Worm (Caenorhabditis elegans) whole organism, L1 larva: ENCODE data around the gene msp-57.

Source experiments
- C16A3.4 ChIP-seq: fragments of 150-350 bp; optimal IDR thresholded peaks from 2 replicates; lab custom pipeline; 2014; ENCODE audit warnings: missing biosample characterization, missing genetic modification characterization
- Y116A8C.19 ChIP-seq: sonication (generic microtip); optimal IDR thresholded peaks from 2 replicates; lab custom pipeline; 2016; ENCODE audit warnings: missing compliant biosample characterization, missing genetic modification characterization, borderline replicate concordance
- aly-2 ChIP-seq: fragments of 150-350 bp; optimal IDR thresholded peaks from 2 replicates; lab custom pipeline; 2014; ENCODE audit warnings: missing biosample characterization, missing genetic modification characterization
- ama-1 ChIP-seq: fragments of 150-350 bp; optimal IDR thresholded peaks from 2 replicates; lab custom pipeline; 2014
- ceh-63 ChIP-seq: fragments of 200-800 bp; sonication (Bioruptor generic); optimal IDR thresholded peaks from 2 replicates; lab custom pipeline; 2018; ENCODE audit warnings: mild to moderate bottlenecking, missing genetic modification characterization, missing compliant biosample characterization
- ceh-8 ChIP-seq: fragments of 200-800 bp; sonication (Bioruptor generic); optimal IDR thresholded peaks from 2 replicates; lab custom pipeline; 2018; ENCODE audit warnings: mild to moderate bottlenecking, missing genetic modification characterization, moderate library complexity, missing compliant biosample characterization
- ceh-82 ChIP-seq, 3 experiments: fragments of 150-350 bp in 1 of 3; sonication (generic microtip) in 2 of 3; optimal IDR thresholded peaks; 2 replicates each; lab custom pipeline; 2014 to 2017; ENCODE audit warnings: missing biosample characterization in 3 of 3, missing genetic modification characterization in 3 of 3
- ceh-88 ChIP-seq: fragments of 200-800 bp; sonication (Bioruptor generic); IDR thresholded peaks from 2 replicates; pipeline ENCODE4 v1.3.6; 2022; ENCODE audit warnings: missing genetic modification characterization, missing compliant biosample characterization
- ceh-90 ChIP-seq: sonication (generic microtip); optimal IDR thresholded peaks from 2 replicates; lab custom pipeline; 2016; ENCODE audit warnings: missing genetic modification characterization, missing compliant biosample characterization
- dsc-1 ChIP-seq: sonication (generic microtip); optimal IDR thresholded peaks from 2 replicates; lab custom pipeline; 2016; ENCODE audit warnings: mild to moderate bottlenecking, missing genetic modification characterization, missing compliant biosample characterization
- efl-3 ChIP-seq: fragments of 200-800 bp; sonication (Bioruptor generic); optimal IDR thresholded peaks from 2 replicates; lab custom pipeline; 2018; ENCODE audit warnings: mild to moderate bottlenecking, missing genetic modification characterization, missing compliant biosample characterization
- elt-2 ChIP-seq: sonication (generic microtip); optimal IDR thresholded peaks from 2 replicates; lab custom pipeline; 2016; ENCODE audit warnings: missing genetic modification characterization, mild to moderate bottlenecking, inconsistent platforms, missing compliant biosample characterization, missing genetic modification reagents
- elt-3 ChIP-seq, 6 experiments: fragments of 150-350 bp in 1 of 6; sonication (generic microtip); optimal IDR thresholded peaks; 2 replicates each; lab custom pipeline; 2017 to 2018; ENCODE audit warnings: missing biosample characterization in 6 of 6, missing genetic modification characterization in 6 of 6, inconsistent platforms in 1 of 6
- ets-5 ChIP-seq: fragments of 200-800 bp; sonication (Bioruptor generic); IDR thresholded peaks from 2 replicates; pipeline ENCODE4 v1.3.6; 2022; ENCODE audit warnings: missing genetic modification characterization, missing compliant biosample characterization
- fkh-4 ChIP-seq: sonication (generic microtip); optimal IDR thresholded peaks from 2 replicates; lab custom pipeline; 2016; ENCODE audit warnings: missing compliant biosample characterization, missing genetic modification characterization, borderline replicate concordance
- fkh-8 ChIP-seq: sonication (generic microtip); optimal IDR thresholded peaks from 2 replicates; lab custom pipeline; 2016; ENCODE audit warnings: mild to moderate bottlenecking, missing genetic modification characterization, missing compliant biosample characterization
- fos-1 ChIP-seq: fragments of 150-350 bp; optimal IDR thresholded peaks from 2 replicates; lab custom pipeline; 2014; ENCODE audit warnings: missing biosample characterization, missing genetic modification characterization
- hlh-4 ChIP-seq: sonication (generic microtip); optimal IDR thresholded peaks from 2 replicates; lab custom pipeline; 2016; ENCODE audit warnings: mild to moderate bottlenecking, missing genetic modification characterization, missing compliant biosample characterization
- hpl-2 ChIP-seq: fragments of 150-350 bp; optimal IDR thresholded peaks from 2 replicates; lab custom pipeline; 2014; ENCODE audit warnings: missing biosample characterization, missing genetic modification reagents, missing genetic modification characterization
- irx-1 ChIP-seq: sonication (generic microtip); optimal IDR thresholded peaks from 2 replicates; lab custom pipeline; 2016; ENCODE audit warnings: missing genetic modification characterization, missing compliant biosample characterization
- isw-1 ChIP-seq: fragments of 200-800 bp; sonication (Bioruptor generic); IDR thresholded peaks from 2 replicates; pipeline ENCODE4 v1.3.6; 2022; ENCODE audit warnings: missing genetic modification characterization, missing compliant biosample characterization
- jun-1 ChIP-seq: fragments of 150-350 bp; optimal IDR thresholded peaks from 2 replicates; lab custom pipeline; 2014; ENCODE audit warnings: missing biosample characterization, missing genetic modification reagents, missing genetic modification characterization
- lin-13 ChIP-seq: fragments of 150-350 bp; optimal IDR thresholded peaks from 2 replicates; lab custom pipeline; 2014; ENCODE audit warnings: missing biosample characterization, missing genetic modification reagents, missing genetic modification characterization
- lin-15B ChIP-seq: fragments of 150-350 bp; sonication (generic microtip); optimal IDR thresholded peaks from 3 replicates; lab custom pipeline; 2014; ENCODE audit warnings: missing biosample characterization, missing genetic modification characterization
- lin-35 ChIP-seq, 2 experiments: fragments of 150-350 bp; optimal IDR thresholded peaks; 2 replicates each; lab custom pipeline; 2014; ENCODE audit warnings: missing biosample characterization in 2 of 2, missing genetic modification characterization in 2 of 2, missing genetic modification reagents in 2 of 2
- lin-39 ChIP-seq: fragments of 150-350 bp; optimal IDR thresholded peaks from 2 replicates; lab custom pipeline; 2014; ENCODE audit warnings: missing biosample characterization, missing genetic modification reagents, missing genetic modification characterization
- mdl-1 ChIP-seq, 2 experiments: fragments of 150-350 bp; optimal IDR thresholded peaks; 2 replicates each; lab custom pipeline; 2014 to 2017; ENCODE audit warnings: missing biosample characterization in 2 of 2, missing genetic modification characterization in 2 of 2, inconsistent platforms in 1 of 2
- mef-2 ChIP-seq: fragments of 150-350 bp; optimal IDR thresholded peaks from 2 replicates; lab custom pipeline; 2014; ENCODE audit warnings: missing biosample characterization, missing genetic modification characterization
- nhr-12 ChIP-seq: sonication (generic microtip); optimal IDR thresholded peaks from 2 replicates; lab custom pipeline; 2017; ENCODE audit warnings: missing biosample characterization, missing genetic modification characterization
- nhr-19 ChIP-seq: fragments of 200-800 bp; sonication (Bioruptor generic); conservative IDR thresholded peaks from 2 replicates; pipeline ENCODE4 v1.3.6; 2022; ENCODE audit warnings: missing genetic modification characterization, missing compliant biosample characterization
- nhr-20 ChIP-seq: sonication (generic microtip); optimal IDR thresholded peaks from 2 replicates; lab custom pipeline; 2016; ENCODE audit warnings: mild to moderate bottlenecking, missing genetic modification characterization, missing compliant biosample characterization
- nhr-47 ChIP-seq: sonication (generic microtip); optimal IDR thresholded peaks from 2 replicates; lab custom pipeline; 2016; ENCODE audit warnings: mild to moderate bottlenecking, missing genetic modification characterization, moderate library complexity, missing compliant biosample characterization
- nhr-71 ChIP-seq: sonication (generic microtip); optimal IDR thresholded peaks from 2 replicates; lab custom pipeline; 2016; ENCODE audit warnings: mild to moderate bottlenecking, missing genetic modification characterization, moderate library complexity, missing compliant biosample characterization
- nhr-76 ChIP-seq: sonication (generic microtip); optimal IDR thresholded peaks from 2 replicates; lab custom pipeline; 2017; ENCODE audit warnings: missing biosample characterization, missing genetic modification characterization
- nhr-77 ChIP-seq: fragments of 150-350 bp; optimal IDR thresholded peaks from 2 replicates; lab custom pipeline; 2014; ENCODE audit warnings: missing biosample characterization, missing genetic modification characterization
- pax-3 ChIP-seq: fragments of 200-800 bp; sonication (Bioruptor generic); optimal IDR thresholded peaks from 2 replicates; lab custom pipeline; 2018; ENCODE audit warnings: mild to moderate bottlenecking, missing genetic modification characterization, moderate library complexity, missing compliant biosample characterization
- pqm-1 ChIP-seq: sonication (generic microtip); optimal IDR thresholded peaks from 3 replicates; lab custom pipeline; 2017; ENCODE audit warnings: missing biosample characterization, missing genetic modification characterization
- rnt-1 ChIP-seq: sonication (generic microtip); optimal IDR thresholded peaks from 2 replicates; lab custom pipeline; 2016; ENCODE audit warnings: mild to moderate bottlenecking, missing genetic modification characterization, moderate library complexity, missing compliant biosample characterization
- skn-1 ChIP-seq: fragments of 150-350 bp; optimal IDR thresholded peaks from 2 replicates; lab custom pipeline; 2014; ENCODE audit warnings: missing biosample characterization, missing genetic modification characterization
- snpc-4 ChIP-seq: fragments of 150-350 bp; optimal IDR thresholded peaks from 2 replicates; lab custom pipeline; 2014; ENCODE audit warnings: missing biosample characterization, missing genetic modification characterization
- snu-23 ChIP-seq: sonication (generic microtip); optimal IDR thresholded peaks from 2 replicates; lab custom pipeline; 2016; ENCODE audit warnings: missing genetic modification characterization, missing compliant biosample characterization
- sox-4 ChIP-seq: sonication (generic microtip); optimal IDR thresholded peaks from 2 replicates; lab custom pipeline; 2016; ENCODE audit warnings: missing genetic modification characterization, missing compliant biosample characterization
- sptf-1 ChIP-seq: fragments of 150-350 bp; optimal IDR thresholded peaks from 2 replicates; lab custom pipeline; 2014; ENCODE audit warnings: missing biosample characterization, missing genetic modification characterization
- sup-37 ChIP-seq: fragments of 200-800 bp; sonication (Bioruptor generic); optimal IDR thresholded peaks from 2 replicates; lab custom pipeline; 2018; ENCODE audit warnings: mild to moderate bottlenecking, missing genetic modification characterization, missing compliant biosample characterization
- swsn-7 ChIP-seq: sonication (generic microtip); optimal IDR thresholded peaks from 2 replicates; lab custom pipeline; 2016; ENCODE audit warnings: missing genetic modification characterization, missing compliant biosample characterization
- tbx-2 ChIP-seq: sonication (generic microtip); optimal IDR thresholded peaks from 2 replicates; lab custom pipeline; 2016; ENCODE audit warnings: missing genetic modification characterization, missing compliant biosample characterization
- tlp-1 ChIP-seq: fragments of 150-350 bp; optimal IDR thresholded peaks from 2 replicates; lab custom pipeline; 2014; ENCODE audit warnings: missing biosample characterization, missing genetic modification characterization
- unc-30 ChIP-seq: sonication (generic microtip); optimal IDR thresholded peaks from 2 replicates; lab custom pipeline; 2017; ENCODE audit warnings: missing biosample characterization, missing genetic modification characterization
- unc-62 ChIP-seq: fragments of 150-350 bp; optimal IDR thresholded peaks from 2 replicates; lab custom pipeline; 2014; ENCODE audit warnings: missing biosample characterization, missing genetic modification reagents, missing genetic modification characterization
- unc-86 ChIP-seq: sonication (generic microtip); optimal IDR thresholded peaks from 2 replicates; lab custom pipeline; 2016; ENCODE audit warnings: missing genetic modification characterization, missing compliant biosample characterization
- vab-15 ChIP-seq: sonication (generic microtip); optimal IDR thresholded peaks from 2 replicates; lab custom pipeline; 2017; ENCODE audit warnings: missing genotype, mild to moderate bottlenecking, missing genetic modification characterization, missing compliant biosample characterization
- xbp-1 ChIP-seq: sonication (generic microtip); optimal IDR thresholded peaks from 2 replicates; lab custom pipeline; 2016; ENCODE audit warnings: missing genetic modification characterization, missing compliant biosample characterization
- ztf-4 ChIP-seq: fragments of 150-350 bp; optimal IDR thresholded peaks from 2 replicates; lab custom pipeline; 2014; ENCODE audit warnings: missing biosample characterization, missing genetic modification characterization

Gene msp-57

DNA sequence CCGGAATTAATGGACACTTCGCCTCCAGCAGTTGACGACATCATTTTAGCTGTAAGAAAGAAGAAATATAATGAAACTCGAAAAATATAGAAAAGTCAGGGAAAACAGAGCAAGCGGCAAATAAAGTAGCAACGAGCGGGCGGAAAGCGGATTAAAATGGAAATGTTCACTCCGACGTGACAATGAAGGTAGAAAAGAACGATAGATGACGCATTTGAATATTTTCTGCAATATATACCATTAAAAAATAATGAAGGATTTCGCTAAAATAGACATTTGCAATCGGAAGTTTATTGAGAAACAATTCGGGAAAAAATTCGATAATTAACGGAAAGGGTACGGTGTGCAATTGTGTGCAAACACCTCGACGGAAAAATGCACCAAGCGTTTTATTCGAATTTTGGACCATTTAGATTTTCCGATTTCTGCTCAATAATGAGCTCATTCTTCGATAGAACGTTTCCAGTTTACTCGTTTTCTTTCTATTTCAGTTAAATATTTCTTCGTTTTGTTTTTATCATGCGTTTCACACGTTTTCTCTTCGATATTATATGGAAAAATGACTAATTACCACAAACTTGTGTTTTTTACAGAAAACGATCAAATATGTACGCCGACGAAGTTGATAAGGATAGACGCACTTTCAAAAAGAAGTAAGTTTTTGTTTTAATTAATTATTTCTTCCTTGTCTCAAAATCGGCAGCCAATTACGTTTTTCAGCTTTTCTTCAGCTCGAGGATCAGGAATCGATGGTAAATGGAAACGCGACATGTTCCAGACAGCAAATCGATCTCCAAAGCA lies 28.8 kb downstream of the msp-57 start, which contains the start of the genes snpn-1 and C02B10.4 (continued):
- TF ChIP-seq hlh-4 (tag; lab: Kevin White, UChicago) (no peak), irx-1 (tag; lab: Kevin White, UChicago) (peak; percentile 48), ztf-4 (no peak), nhr-71 (tag; lab: Kevin White, UChicago) (peak; percentile 71), unc-30 (tag; lab: Kevin White, UChicago) (no peak), sptf-1 (tag; lab: Kevin White, UChicago) (no peak), snu-23 (GFP tag; lab: Kevin White, UChicago) (peak; percentile 77), tlp-1 (no peak), fkh-8 (tag; lab: Kevin White, UChicago) (peak; percentile 26), C16A3.4 (peak; percentile 59), ceh-90 (tag; lab: Kevin White, UChicago) (no peak), sox-4 (no peak), nhr-47 (tag; lab: Kevin White, UChicago) (peak; percentile 73), fos-1 (tag; lab: Kevin White, UChicago) (peak; percentile 17), snpc-4 (peak; percentile 32), pax-3 (tag; lab: Kevin White, UChicago) (no peak), nhr-19 (GFP tag; lab: Robert Waterston, UW) (peak; percentile 54), lin-15B (tag; lab: Kevin White, UChicago) (no peak), Y116A8C.19 (tag; lab: Kevin White, UChicago) (no peak), ets-5 (GFP tag; lab: Robert Waterston, UW) (no peak), efl-3 (GFP tag; lab: Kevin White, UChicago) (no peak), ceh-82 (tag; optimal IDR thresholded peaks at IDR 0.05; lab: Kevin White, UChicago) (peak; percentile 25 to 68 (median 51)), sup-37 (GFP tag; lab: Kevin White, UChicago) (no peak), lin-39 (peak; percentile 35), unc-62 (GFP tag; lab: Kevin White, UChicago) (no peak), elt-2 (no peak), swsn-7 (tag; lab: Kevin White, UChicago) (peak; percentile 65), mef-2 (tag; lab: Kevin White, UChicago) (no peak), dsc-1 (tag; lab: Kevin White, UChicago) (peak; percentile 50), ceh-88 (no peak), jun-1 (no peak), unc-86 (tag; lab: Kevin White, UChicago) (peak; percentile 21), lin-13 (GFP tag; lab: Kevin White, UChicago) (peak; percentile 23), pqm-1 (tag; lab: Kevin White, UChicago) (no peak), vab-15 (no peak), ama-1 (lab: Kevin White, UChicago) (no peak), tbx-2 (tag; lab: Kevin White, UChicago) (peak; percentile 56), lin-35 (GFP tag; optimal IDR thresholded peaks at IDR 0.05; lab: Kevin White, UChicago) (peak; percentile 67 to 72), ceh-63 (GFP tag; lab: Kevin White, UChicago) (no peak), nhr-12 (tag; lab: Kevin White, UChicago) (no peak), hpl-2 (GFP tag; lab: Kevin White, UChicago) (no peak), rnt-1 (tag; lab: Kevin White, UChicago) (peak; percentile 45), nhr-76 (tag; lab: Kevin White, UChicago) (no peak), nhr-77 (tag; lab: Kevin White, UChicago) (no peak), skn-1 (tag; lab: Kevin White, UChicago) (no peak), aly-2 (tag; lab: Kevin White, UChicago) (peak; percentile 16), xbp-1 (tag; lab: Kevin White, UChicago) (peak; percentile 50), isw-1 (GFP tag; lab: Robert Waterston, UW) (peak; percentile 51; the same call in 1 of the 2 replicates), fkh-4 (tag; lab: Kevin White, UChicago) (no peak), mdl-1 (tag; optimal IDR thresholded peaks at IDR 0.05; lab: Kevin White, UChicago) (no peak), ceh-8 (GFP tag; lab: Kevin White, UChicago) (no peak), nhr-20 (tag; lab: Kevin White, UChicago) (peak; percentile 64), elt-3 (tag; optimal IDR thresholded peaks at IDR 0.05; lab: Kevin White, UChicago) (no peak)
